Worm (Caenorhabditis elegans): ENCODE measurements around the gene F57C12.2.

Gene F57C12.2

DNA sequence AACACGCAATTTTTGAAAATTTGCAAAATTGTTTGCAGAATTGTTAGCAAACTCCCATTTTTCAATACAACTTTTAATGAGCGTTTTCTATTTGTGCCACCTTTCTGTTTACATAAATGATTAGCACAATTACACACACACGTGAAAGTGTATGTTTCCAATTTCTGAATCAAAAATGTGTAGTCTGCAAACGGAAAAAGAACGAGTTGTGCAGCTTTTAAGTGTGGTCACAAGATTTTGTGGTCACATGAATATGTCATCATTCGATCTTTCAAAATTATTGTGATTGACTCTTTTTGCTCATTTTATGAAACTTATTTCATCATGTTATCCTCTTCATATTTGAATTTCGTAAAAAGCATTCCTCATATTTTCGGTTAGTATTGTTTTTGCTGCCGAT lies 49.5 kb upstream of the F57C12.2 start (continued):
- TF ChIP-seq snpc-1.2 (GFP tag; IDR thresholded peaks at IDR 0.05) = no peak
- TF ChIP-seq sdz-12 (GFP tag; optimal IDR thresholded peaks at IDR 0.05) = no peak
- no peak for TF ChIP-seq F10B5.3 (tag; optimal IDR thresholded peaks at IDR 0.05)
- no peak for TF ChIP-seq daf-8 (GFP tag; IDR thresholded peaks at IDR 0.05)
- TF ChIP-seq Y105C5A.15 (GFP tag; IDR thresholded peaks at IDR 0.05) = no peak
- no peak for TF ChIP-seq egl-43 (GFP tag; IDR thresholded peaks at IDR 0.05)
- TF ChIP-seq hif-1 (tag; optimal IDR thresholded peaks at IDR 0.05) = no peak
- no peak for TF ChIP-seq F49E8.2 (tag; optimal IDR thresholded peaks at IDR 0.05; ENCODE audit: borderline replicate concordance)
- TF ChIP-seq unc-130 (GFP tag; optimal IDR thresholded peaks at IDR 0.05) = no peak
- TF ChIP-seq mdl-1 (tag; optimal IDR thresholded peaks at IDR 0.05) = peak in 1 of 2 experiments; percentile 35
- TF ChIP-seq ces-1 (GFP tag; optimal IDR thresholded peaks at IDR 0.05) = no peak
- TF ChIP-seq R02D3.7 (tag; optimal IDR thresholded peaks at IDR 0.05) = no peak
- TF ChIP-seq dve-1 (tag; optimal IDR thresholded peaks at IDR 0.05; ENCODE audit: insufficient read depth) = peak; percentile 55
- no peak for TF ChIP-seq ctbp-1 (GFP tag; IDR thresholded peaks at IDR 0.05)
- no peak for TF ChIP-seq dmd-8 (GFP tag; IDR thresholded peaks at IDR 0.05)
- TF ChIP-seq lin-38 (GFP tag; IDR thresholded peaks at IDR 0.05) = no peak
- TF ChIP-seq zfp-2 (tag; optimal IDR thresholded peaks at IDR 0.05) = no peak
- TF ChIP-seq T26A8.4 (GFP tag; IDR thresholded peaks at IDR 0.05) = no peak
- no peak for TF ChIP-seq fos-1 (tag; optimal IDR thresholded peaks at IDR 0.05)
- no peak for TF ChIP-seq zag-1 (tag; optimal IDR thresholded peaks at IDR 0.05)
- TF ChIP-seq dpl-1 (GFP tag; optimal IDR thresholded peaks at IDR 0.05) = no peak
- no peak for TF ChIP-seq duxl-1 (tag; optimal IDR thresholded peaks at IDR 0.05; ENCODE audit: poor library complexity)
- no peak for TF ChIP-seq mdt-29 (GFP tag; IDR thresholded peaks at IDR 0.05)
- no peak for TF ChIP-seq lir-3 (tag; optimal IDR thresholded peaks at IDR 0.05)
- no peak for TF ChIP-seq pha-4 (GFP tag; IDR thresholded peaks at IDR 0.05)
- TF ChIP-seq pha-4 (tag; optimal IDR thresholded peaks at IDR 0.05) = no peak
- no peak for TF ChIP-seq cey-2 (tag; optimal IDR thresholded peaks at IDR 0.05; ENCODE audit: borderline replicate concordance, insufficient read depth)
- no peak for TF ChIP-seq daf-19 (GFP tag; conservative IDR thresholded peaks at IDR 0.05)
- TF ChIP-seq zip-2 (tag; optimal IDR thresholded peaks at IDR 0.05) = no peak
- no peak for TF ChIP-seq nhr-48 (tag; optimal IDR thresholded peaks at IDR 0.05)
- TF ChIP-seq zip-11 (GFP tag; IDR thresholded peaks at IDR 0.05) = no peak
- TF ChIP-seq aha-1 (tag) = no peak
- TF ChIP-seq rbr-2 (tag; optimal IDR thresholded peaks at IDR 0.05) = no peak
- no peak for TF ChIP-seq nhr-237 (tag; optimal IDR thresholded peaks at IDR 0.05)
- TF ChIP-seq T20F7.1 (GFP tag; optimal IDR thresholded peaks at IDR 0.05) = peak; percentile 18
- no peak for TF ChIP-seq tag-97 (GFP tag; IDR thresholded peaks at IDR 0.05)
- no peak for TF ChIP-seq ceh-20 (GFP tag; IDR thresholded peaks at IDR 0.05)
- no peak for TF ChIP-seq unc-39 (tag; optimal IDR thresholded peaks at IDR 0.05)
- TF ChIP-seq dmd-6 (GFP tag; IDR thresholded peaks at IDR 0.05) = peak; percentile 31; the same call in 1 of the 2 replicates
- TF ChIP-seq daf-16 (GFP tag; optimal IDR thresholded peaks at IDR 0.05) = no peak
- TF ChIP-seq daf-16 (tag; optimal IDR thresholded peaks at IDR 0.05) = peak; percentile 78
- no peak for TF ChIP-seq ceh-44 (GFP tag; IDR thresholded peaks at IDR 0.05)
- TF ChIP-seq nhr-25 (tag; optimal IDR thresholded peaks at IDR 0.05; ENCODE audit: borderline replicate concordance, insufficient read depth) = no peak
- no peak for TF ChIP-seq nhr-6 (tag; optimal IDR thresholded peaks at IDR 0.05)
- TF ChIP-seq lin-39 (tag; optimal IDR thresholded peaks at IDR 0.05) = no peak
- TF ChIP-seq madf-5 (GFP tag; IDR thresholded peaks at IDR 0.05) = no peak
- no peak for TF ChIP-seq nhr-11 (tag; optimal IDR thresholded peaks at IDR 0.05)
- TF ChIP-seq F37D6.2 (tag; optimal IDR thresholded peaks at IDR 0.05) = no peak
- no peak for TF ChIP-seq ceh-82 (tag; optimal IDR thresholded peaks at IDR 0.05)
- peak in 1 of 2 experiments; percentile 94 for TF ChIP-seq unc-62 (GFP tag; optimal IDR thresholded peaks at IDR 0.05 in 1 of 2)
- no peak for TF ChIP-seq unc-62 (tag; optimal IDR thresholded peaks at IDR 0.05)
- peak; percentile 79 for TF ChIP-seq hlh-30 (tag; optimal IDR thresholded peaks at IDR 0.05; ENCODE audit: insufficient read depth)
- TF ChIP-seq F26F4.8 (GFP tag; conservative IDR thresholded peaks at IDR 0.05) = no peak
